Worm (Caenorhabditis elegans): Measurements from ENCODE around the gene F38A5.8.

F38A5.8 gene

DNA sequence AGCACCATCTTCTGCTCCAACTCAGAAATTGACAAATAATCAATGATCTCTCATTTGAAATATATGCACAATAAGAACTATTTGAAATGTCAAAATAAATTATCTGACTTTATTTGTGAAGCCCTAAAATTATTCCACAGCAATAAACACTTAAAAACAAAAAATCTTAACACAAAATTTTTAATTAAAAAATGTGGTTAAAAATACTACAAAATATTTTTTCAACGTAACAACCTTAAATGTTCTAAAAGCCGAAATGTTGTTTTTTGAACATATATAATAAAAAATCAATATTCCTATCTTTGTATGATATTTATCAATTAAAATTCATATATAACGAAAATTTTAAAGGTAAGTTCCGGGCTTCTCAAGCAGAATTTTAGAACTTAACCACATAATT is at the start of gene F38A5.8:
Gene F38A5.8, plus strand, starts transcription at position 301 of the 400 bp plus-strand sequence.
- TF ChIP-seq dmd-8 (GFP tag; IDR thresholded peaks at IDR 0.05) = no peak
- no peak for TF ChIP-seq hlh-11 (tag; optimal IDR thresholded peaks at IDR 0.05)

DNA sequence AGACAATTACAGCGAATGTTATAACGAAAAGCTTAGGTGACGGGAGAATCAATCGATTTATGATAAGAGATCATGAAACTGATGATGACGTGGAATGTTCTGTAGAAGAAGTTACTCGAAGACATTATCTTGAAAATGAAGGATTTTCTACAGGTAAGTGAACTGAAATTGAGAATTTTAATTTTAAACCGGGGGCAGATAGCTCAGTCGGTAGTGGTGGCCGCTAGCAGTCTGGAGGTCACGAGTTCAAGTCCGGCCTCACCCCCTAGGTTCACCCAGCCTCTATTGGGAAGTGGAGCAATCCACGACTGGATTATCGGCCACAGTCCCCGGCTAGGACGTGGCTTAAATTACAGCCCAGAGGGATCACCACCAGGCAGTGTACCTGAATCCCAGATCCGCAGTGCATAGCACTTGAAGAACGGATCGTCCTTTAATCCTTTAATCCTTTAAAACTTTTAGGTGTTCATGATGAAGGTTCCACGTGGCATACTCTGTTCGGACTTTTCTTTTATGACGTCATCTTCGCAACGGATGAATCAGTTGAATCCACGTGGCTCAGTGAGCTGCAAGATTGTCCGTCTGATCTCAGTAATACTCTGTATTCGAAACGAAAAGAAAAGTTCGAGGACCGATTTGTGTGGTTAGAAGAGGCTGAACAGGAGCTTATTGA is 48.1 kb upstream of the F38A5.8 start:
- TF ChIP-seq set-16 (GFP tag; IDR thresholded peaks at IDR 0.05) = peak; percentile 11; the same call in 1 of the 2 replicates
- TF ChIP-seq snpc-1.2 (GFP tag; IDR thresholded peaks at IDR 0.05) = peak; percentile 59; the same call in 1 of the 2 replicates

ce11 chrIV:6552036-6552435 is 47.5 kb upstream of the F38A5.8 start:
- TF ChIP-seq mdt-29 (GFP tag; IDR thresholded peaks at IDR 0.05) (0 out of 2 replicates have a peak, but pooled peaks have one; percentile 18), mxl-2 (GFP tag; conservative IDR thresholded peaks at IDR 0.05) (no peak), fos-1 (tag; optimal IDR thresholded peaks at IDR 0.05) (no peak), hlh-11 (tag; optimal IDR thresholded peaks at IDR 0.05) (peak; percentile 11), F49E8.2 (tag; optimal IDR thresholded peaks at IDR 0.05; ENCODE audit: borderline replicate concordance) (no peak), ztf-11 (tag; optimal IDR thresholded peaks at IDR 0.05) (no peak), daf-16 (GFP tag; optimal IDR thresholded peaks at IDR 0.05) (no peak), daf-16 (tag; optimal IDR thresholded peaks at IDR 0.05) (peak; percentile 79), T26A8.4 (GFP tag; IDR thresholded peaks at IDR 0.05) (no peak), dve-1 (tag; optimal IDR thresholded peaks at IDR 0.05; ENCODE audit: insufficient read depth) (peak; percentile 1), nhr-42 (GFP tag; IDR thresholded peaks at IDR 0.05) (0 out of 2 replicates have a peak, but pooled peaks have one; percentile 15), madf-9 (GFP tag; conservative IDR thresholded peaks at IDR 0.05) (no peak), aha-1 (tag) (no peak), tra-1 (GFP tag; IDR thresholded peaks at IDR 0.05) (no peak)

DNA sequence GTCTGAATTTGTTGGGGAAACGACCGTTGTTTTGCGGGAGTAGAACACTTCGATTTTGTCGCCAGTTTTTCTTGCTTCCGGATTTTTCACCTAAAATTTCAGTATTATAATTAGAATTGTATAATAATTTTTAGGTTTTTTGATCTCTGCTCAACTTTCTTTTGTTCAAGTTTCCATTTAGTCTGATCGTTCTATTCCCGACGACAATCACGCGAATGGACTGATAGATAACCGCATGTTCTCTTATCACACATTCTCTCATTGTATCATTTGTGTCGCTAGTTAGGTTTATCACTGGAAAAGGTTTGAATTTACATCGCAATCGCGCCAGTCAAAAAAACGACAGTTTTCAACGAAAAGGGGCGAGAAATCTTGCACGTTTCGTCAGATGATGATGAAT is 44.7 kb upstream of the F38A5.8 start:
- TF ChIP-seq ceh-82 (tag; optimal IDR thresholded peaks at IDR 0.05) (no peak), saeg-2 (GFP tag; IDR thresholded peaks at IDR 0.05) (no peak), unc-39 (tag; optimal IDR thresholded peaks at IDR 0.05) (no peak), lim-7 (GFP tag; IDR thresholded peaks at IDR 0.05) (no peak), daf-16 (GFP tag; optimal IDR thresholded peaks at IDR 0.05) (no peak), daf-16 (tag; optimal IDR thresholded peaks at IDR 0.05) (peak; percentile 66), nhr-41 (GFP tag; IDR thresholded peaks at IDR 0.05) (no peak), egl-27 (tag; optimal IDR thresholded peaks at IDR 0.05) (no peak), arid-1 (GFP tag; conservative IDR thresholded peaks at IDR 0.05) (no peak), mep-1 (tag; optimal IDR thresholded peaks at IDR 0.05) (no peak), F26F4.8 (GFP tag; conservative IDR thresholded peaks at IDR 0.05) (no peak), Y48G9A.11 (GFP tag; IDR thresholded peaks at IDR 0.05) (no peak), nhr-48 (tag; optimal IDR thresholded peaks at IDR 0.05) (peak; percentile 26), lin-38 (GFP tag; IDR thresholded peaks at IDR 0.05) (no peak; the same call in 1 of the 2 replicates), daf-8 (GFP tag; IDR thresholded peaks at IDR 0.05) (no peak), ces-1 (GFP tag; optimal IDR thresholded peaks at IDR 0.05) (no peak), hif-1 (tag; optimal IDR thresholded peaks at IDR 0.05) (no peak), ceh-44 (GFP tag; IDR thresholded peaks at IDR 0.05) (no peak), nhr-10 (tag; optimal IDR thresholded peaks at IDR 0.05) (peak; percentile 54), hlh-30 (tag; optimal IDR thresholded peaks at IDR 0.05; ENCODE audit: insufficient read depth) (peak; percentile 79), nhr-77 (tag; optimal IDR thresholded peaks at IDR 0.05) (peak; percentile 59), attf-4 (tag; optimal IDR thresholded peaks at IDR 0.05) (no peak), nhr-28 (tag; optimal IDR thresholded peaks at IDR 0.05) (peak; percentile 91), T20F7.1 (GFP tag; optimal IDR thresholded peaks at IDR 0.05) (no peak), F37D6.2 (tag; optimal IDR thresholded peaks at IDR 0.05) (no peak), mdl-1 (tag; optimal IDR thresholded peaks at IDR 0.05) (peak in 1 of 2 experiments; percentile 56), Y105C5A.15 (GFP tag; IDR thresholded peaks at IDR 0.05) (no peak), tra-1 (GFP tag; IDR thresholded peaks at IDR 0.05) (0 out of 2 replicates have a peak, but pooled peaks have one; percentile 14), daf-19 (GFP tag; conservative IDR thresholded peaks at IDR 0.05) (no peak), zag-1 (tag; optimal IDR thresholded peaks at IDR 0.05) (no peak), dmd-9 (GFP tag; IDR thresholded peaks at IDR 0.05) (no peak), lir-3 (tag; optimal IDR thresholded peaks at IDR 0.05) (no peak)
